Worm (Caenorhabditis elegans) whole organism, midembryonic: ENCODE measurements around the gene cest-7.

Experiments
- flt-1 ChIP-seq: fragments of 200-800 bp; sonication (Bioruptor generic); IDR thresholded peaks from 2 replicates; pipeline ENCODE4 v1.3.6; 2022; ENCODE audit warnings: missing genetic modification characterization, missing compliant biosample characterization
- klf-2 ChIP-seq: fragments of 200-800 bp; sonication (Bioruptor generic); conservative IDR thresholded peaks from 2 replicates; pipeline ENCODE4 v1.3.6; 2022; ENCODE audit warnings: missing genetic modification reagents, missing genetic modification characterization, missing compliant biosample characterization
- tab-1 ChIP-seq: fragments of 200-800 bp; sonication (Bioruptor generic); IDR thresholded peaks from 2 replicates; pipeline ENCODE4 v1.3.6; 2022; ENCODE audit warnings: missing genetic modification characterization, missing compliant biosample characterization
- ztf-23 ChIP-seq: fragments of 200-800 bp; sonication (Bioruptor generic); IDR thresholded peaks from 2 replicates; pipeline ENCODE4 v1.3.6; 2022; ENCODE audit warnings: missing genetic modification reagents, missing genetic modification characterization, missing compliant biosample characterization

DNA sequence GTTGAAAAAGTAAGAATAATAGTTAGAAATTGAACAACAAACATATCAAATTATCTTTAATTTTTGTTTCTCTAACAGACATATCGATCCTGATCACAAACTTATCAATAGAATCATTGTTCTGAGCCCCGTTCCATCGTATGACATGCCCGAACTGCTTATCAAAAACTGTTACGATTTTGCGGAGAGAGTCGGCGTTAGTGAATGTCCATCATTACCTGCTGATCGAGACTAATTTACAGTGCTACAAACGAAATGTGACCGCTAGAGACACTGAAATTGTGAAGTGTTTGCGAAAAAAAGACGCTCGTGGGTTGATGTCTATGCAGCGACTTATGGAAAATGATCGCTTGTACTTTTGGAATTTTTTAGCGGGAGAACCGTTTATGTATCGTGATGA, 13.2 kb downstream of the cest-7 start:
- TF ChIP-seq ztf-23 (GFP tag; lab: Robert Waterston, UW) = no peak
- no peak for TF ChIP-seq klf-2 (GFP tag; lab: Robert Waterston, UW)
- no peak for TF ChIP-seq tab-1 (GFP tag; lab: Robert Waterston, UW)
- no peak for TF ChIP-seq flt-1 (GFP tag; lab: Robert Waterston, UW)
